Worm (Caenorhabditis elegans) whole organism, L3 larva: Measurements from ENCODE around the gene T25B6.3.

Experiments
- R02D3.7 ChIP-seq: fragments of 150-350 bp; optimal IDR thresholded peaks from 2 replicates; lab custom pipeline; 2014; ENCODE audit warnings: missing biosample characterization, missing genetic modification characterization
- ZK546.5 ChIP-seq: sonication (generic microtip); optimal IDR thresholded peaks from 2 replicates; lab custom pipeline; 2017; ENCODE audit warnings: missing biosample characterization, missing genetic modification characterization
- aly-2 ChIP-seq: fragments of 150-350 bp; optimal IDR thresholded peaks from 2 replicates; lab custom pipeline; 2014; ENCODE audit warnings: missing biosample characterization, missing genetic modification characterization
- ama-1 ChIP-seq: fragments of 150-350 bp; optimal IDR thresholded peaks from 2 replicates; lab custom pipeline; 2018
- ceh-16 ChIP-seq: sonication (generic microtip); optimal IDR thresholded peaks from 2 replicates; lab custom pipeline; 2017; ENCODE audit warnings: missing biosample characterization, missing genetic modification characterization
- ceh-28 ChIP-seq: fragments of 150-350 bp; optimal IDR thresholded peaks from 2 replicates; lab custom pipeline; 2014; ENCODE audit warnings: missing biosample characterization, missing genetic modification reagents, missing genetic modification characterization
- ceh-82 ChIP-seq: fragments of 150-350 bp; optimal IDR thresholded peaks from 2 replicates; lab custom pipeline; 2014; ENCODE audit warnings: missing biosample characterization, missing genetic modification characterization
- ceh-9 ChIP-seq: sonication (generic microtip); optimal IDR thresholded peaks from 2 replicates; lab custom pipeline; 2018; ENCODE audit warnings: missing biosample characterization, missing genetic modification characterization
- daf-12 ChIP-seq: fragments of 150-350 bp; optimal IDR thresholded peaks from 2 replicates; lab custom pipeline; 2014; ENCODE audit warnings: missing biosample characterization, missing genetic modification reagents, missing genetic modification characterization
- egl-5 ChIP-seq: fragments of 150-350 bp; optimal IDR thresholded peaks from 2 replicates; lab custom pipeline; 2017; ENCODE audit warnings: missing biosample characterization, missing genetic modification reagents, missing genetic modification characterization, inconsistent platforms
- elt-1 ChIP-seq: fragments of 150-350 bp; optimal IDR thresholded peaks from 2 replicates; lab custom pipeline; 2014; ENCODE audit warnings: missing biosample characterization, missing genetic modification characterization
- elt-2 ChIP-seq: sonication (generic microtip); optimal IDR thresholded peaks from 2 replicates; lab custom pipeline; 2016; ENCODE audit warnings: missing genetic modification reagents, mild to moderate bottlenecking, missing genetic modification characterization, missing compliant biosample characterization
- elt-3 ChIP-seq, 3 experiments: fragments of 150-350 bp in 1 of 3; sonication (generic microtip) in 2 of 3; optimal IDR thresholded peaks; 2 replicates in 2 of 3; 4 replicates in 1 of 3; lab custom pipeline; 2014 to 2017; ENCODE audit warnings: missing biosample characterization in 3 of 3, missing genetic modification characterization in 3 of 3
- fkh-10 ChIP-seq: sonication (generic microtip); optimal IDR thresholded peaks from 2 replicates; lab custom pipeline; 2017; ENCODE audit warnings: missing biosample characterization, missing genetic modification reagents, missing genetic modification characterization
- fkh-2 ChIP-seq: fragments of 150-350 bp; optimal IDR thresholded peaks from 2 replicates; lab custom pipeline; 2014; ENCODE audit warnings: missing biosample characterization, missing genetic modification reagents, missing genetic modification characterization
- fos-1 ChIP-seq: fragments of 150-350 bp; optimal IDR thresholded peaks from 2 replicates; lab custom pipeline; 2014; ENCODE audit warnings: missing biosample characterization, missing genetic modification characterization
- hmg-11 ChIP-seq: sonication (generic microtip); optimal IDR thresholded peaks from 2 replicates; lab custom pipeline; 2016; ENCODE audit warnings: missing genetic modification characterization, missing compliant biosample characterization
- jun-1 ChIP-seq: fragments of 150-350 bp; optimal IDR thresholded peaks from 2 replicates; lab custom pipeline; 2014; ENCODE audit warnings: missing biosample characterization, missing genetic modification reagents, missing genetic modification characterization
- lin-15B ChIP-seq: fragments of 150-350 bp; optimal IDR thresholded peaks from 2 replicates; lab custom pipeline; 2014; ENCODE audit warnings: missing biosample characterization, missing genetic modification characterization
- lin-39 ChIP-seq: fragments of 150-350 bp; optimal IDR thresholded peaks from 2 replicates; lab custom pipeline; 2018; ENCODE audit warnings: missing biosample characterization, missing genetic modification reagents, missing genetic modification characterization
- mdl-1 ChIP-seq: fragments of 150-350 bp; optimal IDR thresholded peaks from 2 replicates; lab custom pipeline; 2014; ENCODE audit warnings: missing biosample characterization, missing genetic modification characterization
- mml-1 ChIP-seq: fragments of 150-350 bp; sonication (generic microtip); optimal IDR thresholded peaks from 3 replicates; lab custom pipeline; 2014; ENCODE audit warnings: missing biosample characterization, missing genetic modification characterization
- nfya-1 ChIP-seq: sonication (generic microtip); optimal IDR thresholded peaks from 2 replicates; lab custom pipeline; 2017; ENCODE audit warnings: missing genetic modification characterization, mild to moderate bottlenecking, missing compliant biosample characterization, antibody characterized with exemption, moderate library complexity; ENCODE audit not compliant: insufficient read depth
- nhr-11 ChIP-seq: fragments of 150-350 bp; optimal IDR thresholded peaks from 2 replicates; lab custom pipeline; 2014; ENCODE audit warnings: missing biosample characterization, missing genetic modification characterization
- nhr-12 ChIP-seq: fragments of 150-350 bp; optimal IDR thresholded peaks from 2 replicates; lab custom pipeline; 2014; ENCODE audit warnings: missing biosample characterization, missing genetic modification characterization
- nhr-23 ChIP-seq: fragments of 150-350 bp; optimal IDR thresholded peaks from 2 replicates; lab custom pipeline; 2014; ENCODE audit warnings: missing biosample characterization, missing genetic modification reagents, missing genetic modification characterization
- nhr-237 ChIP-seq: fragments of 150-350 bp; optimal IDR thresholded peaks from 2 replicates; lab custom pipeline; 2014; ENCODE audit warnings: missing biosample characterization, missing genetic modification characterization
- nhr-25 ChIP-seq: sonication (generic microtip); optimal IDR thresholded peaks from 2 replicates; lab custom pipeline; 2017; ENCODE audit warnings: missing biosample characterization, missing genetic modification characterization
- nhr-28 ChIP-seq: fragments of 150-350 bp; optimal IDR thresholded peaks from 2 replicates; lab custom pipeline; 2014; ENCODE audit warnings: missing biosample characterization, missing genetic modification characterization
- nhr-43 ChIP-seq: sonication (generic microtip); optimal IDR thresholded peaks from 2 replicates; lab custom pipeline; 2016; ENCODE audit warnings: mild to moderate bottlenecking, missing genetic modification characterization, missing compliant biosample characterization; ENCODE audit not compliant: poor library complexity, severe bottlenecking
- nhr-76 ChIP-seq: fragments of 150-350 bp; sonication (generic microtip); optimal IDR thresholded peaks from 5 replicates; lab custom pipeline; 2014; ENCODE audit warnings: missing biosample characterization, missing genetic modification characterization
- nhr-77 ChIP-seq: fragments of 150-350 bp; optimal IDR thresholded peaks from 2 replicates; lab custom pipeline; 2014; ENCODE audit warnings: missing biosample characterization, missing genetic modification characterization
- pha-4 ChIP-seq: fragments of 150-350 bp; optimal IDR thresholded peaks from 2 replicates; lab custom pipeline; 2014; ENCODE audit warnings: missing biosample characterization, missing genetic modification reagents, missing genetic modification characterization
- sea-2 ChIP-seq: fragments of 150-350 bp; sonication (generic microtip); optimal IDR thresholded peaks from 4 replicates; lab custom pipeline; 2014; ENCODE audit warnings: missing biosample characterization, missing genetic modification reagents, missing genetic modification characterization
- skn-1 ChIP-seq: fragments of 150-350 bp; optimal IDR thresholded peaks from 2 replicates; lab custom pipeline; 2014; ENCODE audit warnings: missing biosample characterization, missing genetic modification characterization
- tbx-2 ChIP-seq: sonication (generic microtip); optimal IDR thresholded peaks from 2 replicates; lab custom pipeline; 2016; ENCODE audit warnings: mild to moderate bottlenecking, missing genetic modification characterization, missing compliant biosample characterization
- unc-62 ChIP-seq: fragments of 150-350 bp; sonication (generic microtip); optimal IDR thresholded peaks from 4 replicates; lab custom pipeline; 2014; ENCODE audit warnings: missing biosample characterization, missing genetic modification reagents, missing genetic modification characterization
- zag-1 ChIP-seq: fragments of 150-350 bp; optimal IDR thresholded peaks from 2 replicates; lab custom pipeline; 2014; ENCODE audit warnings: missing biosample characterization, missing genetic modification characterization
- ztf-11 ChIP-seq: fragments of 150-350 bp; optimal IDR thresholded peaks from 2 replicates; lab custom pipeline; 2014; ENCODE audit warnings: missing biosample characterization, missing genetic modification characterization
- ztf-4 ChIP-seq: fragments of 150-350 bp; optimal IDR thresholded peaks from 2 replicates; lab custom pipeline; 2014; ENCODE audit warnings: missing biosample characterization, missing genetic modification characterization

The T25B6.3 gene

DNA sequence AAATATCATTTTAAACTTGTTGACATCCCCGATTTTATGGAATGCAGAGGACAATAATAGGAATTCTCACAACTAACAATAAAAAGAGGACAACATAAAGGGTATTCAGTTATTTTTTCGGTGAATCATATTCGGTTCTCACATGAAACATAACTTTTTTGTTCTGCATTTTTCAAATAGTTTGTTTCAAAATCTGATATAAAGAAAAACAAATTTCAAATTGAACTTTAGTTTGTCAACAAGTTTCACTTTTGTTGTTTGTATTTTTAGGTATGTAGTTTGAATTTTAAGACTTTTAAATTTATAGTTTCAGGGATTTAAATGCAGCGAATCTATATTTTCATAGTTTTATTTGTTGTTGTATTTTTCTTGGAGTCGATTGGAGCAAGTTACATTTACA is 35.1 kb downstream of the T25B6.3 start, which contains the start of gene F47E1.4:
TSS of gene F47E1.4 (plus strand) at position 301 of the 400 bp plus-strand sequence.
- TF ChIP-seq elt-3 (tag; optimal IDR thresholded peaks at IDR 0.05; lab: Kevin White, UChicago) (no peak), nhr-237 (tag; lab: Kevin White, UChicago) (no peak), hmg-11 (tag; lab: Kevin White, UChicago) (no peak), ceh-16 (tag; lab: Kevin White, UChicago) (no peak), nhr-76 (no peak), nfya-1 (tag; lab: Kevin White, UChicago) (no peak), ceh-82 (tag; lab: Kevin White, UChicago) (no peak), elt-2 (tag; lab: Kevin White, UChicago) (no peak), pha-4 (no peak)
- TF ChIP-seq, all 47 proteins: peak for 0

DNA sequence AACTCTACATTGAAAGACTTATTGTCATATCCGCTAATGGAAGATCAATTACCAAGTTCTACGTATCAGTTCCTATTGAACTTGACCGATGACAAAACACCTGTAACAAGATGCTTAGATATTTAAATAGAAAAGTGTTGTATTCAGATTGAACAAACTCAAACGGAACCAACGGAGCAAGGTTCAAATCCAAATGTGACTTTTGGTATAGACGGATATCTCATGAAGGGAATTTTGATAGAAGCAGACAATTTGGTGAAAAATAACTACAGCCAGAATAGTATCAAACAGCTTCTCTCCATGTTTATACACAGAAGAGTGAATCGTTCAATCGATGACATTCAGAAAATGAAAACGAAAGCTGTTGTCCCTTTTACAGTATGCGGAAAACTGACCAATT is 36.0 kb downstream of the T25B6.3 start:
- TF ChIP-seq nhr-11 (tag; lab: Kevin White, UChicago) (no peak), nhr-76 (no peak), zag-1 (tag; lab: Kevin White, UChicago) (no peak), pha-4 (no peak), fos-1 (tag; lab: Kevin White, UChicago) (no peak), ztf-4 (tag; lab: Kevin White, UChicago) (no peak), ama-1 (no peak), aly-2 (tag; lab: Kevin White, UChicago) (no peak), nhr-25 (tag; lab: Kevin White, UChicago) (no peak), sea-2 (GFP tag; lab: Kevin White, UChicago) (no peak), lin-39 (tag; lab: Kevin White, UChicago) (no peak), nhr-28 (tag; lab: Kevin White, UChicago) (no peak)

- no peak for TF ChIP-seq ztf-4 (tag; lab: Kevin White, UChicago)
- TF ChIP-seq lin-39 (tag; lab: Kevin White, UChicago) = peak; percentile 53
These were observed 39.9 kb downstream of the T25B6.3 start for ce11 chrX:9067230-9067822.

DNA sequence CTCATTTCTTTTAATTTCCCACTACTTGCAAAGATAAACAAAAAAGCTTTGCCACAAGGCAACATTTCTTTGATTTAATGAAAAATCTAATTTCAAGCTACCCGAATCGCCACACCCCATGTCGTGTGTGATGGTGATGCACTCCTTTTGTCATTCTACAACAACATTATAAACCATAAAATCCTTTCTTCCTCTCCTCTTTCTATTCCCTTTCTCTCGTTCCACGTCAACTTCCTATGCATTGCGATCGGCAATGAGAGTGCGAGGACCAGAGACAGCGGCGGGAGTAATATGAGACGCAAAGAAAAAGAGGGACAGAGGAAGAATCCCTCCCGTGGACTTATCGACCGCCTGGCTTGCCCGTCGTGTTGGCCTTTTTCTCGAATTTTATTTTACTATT is 40.7 kb downstream of the T25B6.3 start:
- TF ChIP-seq nhr-77 = no peak
- no peak for TF ChIP-seq ZK546.5 (tag; lab: Kevin White, UChicago)
- TF ChIP-seq ama-1 = no peak
- TF ChIP-seq lin-39 (tag; lab: Kevin White, UChicago) = peak; percentile 21
- no peak for TF ChIP-seq R02D3.7 (tag; lab: Kevin White, UChicago)
- TF ChIP-seq ztf-11 (tag; lab: Kevin White, UChicago) = no peak
- TF ChIP-seq elt-3 (tag; optimal IDR thresholded peaks at IDR 0.05; lab: Kevin White, UChicago) = no peak
- peak; percentile 77 for TF ChIP-seq nhr-23
- TF ChIP-seq ceh-28 (tag; lab: Kevin White, UChicago) = peak; percentile 30
- TF ChIP-seq nfya-1 (tag; lab: Kevin White, UChicago) = peak; percentile 62
- no peak for TF ChIP-seq mml-1 (tag; lab: Kevin White, UChicago)
- no peak for TF ChIP-seq daf-12 (tag; lab: Kevin White, UChicago)
- no peak for TF ChIP-seq ztf-4 (tag; lab: Kevin White, UChicago)
- TF ChIP-seq skn-1 (tag; lab: Kevin White, UChicago) = no peak
- peak; percentile 92 for TF ChIP-seq egl-5 (tag; lab: Kevin White, UChicago)
- TF ChIP-seq unc-62 (GFP tag; lab: Kevin White, UChicago) = no peak
- no peak for TF ChIP-seq nhr-76
- TF ChIP-seq nhr-12 (tag; lab: Kevin White, UChicago) = no peak
- no peak for TF ChIP-seq nhr-28 (tag; lab: Kevin White, UChicago)
- no peak for TF ChIP-seq fkh-2 (tag; lab: Kevin White, UChicago)
- TF ChIP-seq pha-4 = peak; percentile 34
- TF ChIP-seq nhr-25 (tag; lab: Kevin White, UChicago) = peak; percentile 1
- no peak for TF ChIP-seq nhr-11 (tag; lab: Kevin White, UChicago)
- TF ChIP-seq ceh-9 (tag; lab: Kevin White, UChicago) = no peak
- TF ChIP-seq hmg-11 (tag; lab: Kevin White, UChicago) = peak; percentile 71
- TF ChIP-seq elt-1 (tag; lab: Kevin White, UChicago) = no peak
- TF ChIP-seq lin-15B (tag; lab: Kevin White, UChicago) = no peak
- no peak for TF ChIP-seq mdl-1
- TF ChIP-seq jun-1 (tag; lab: Kevin White, UChicago) = no peak
- no peak for TF ChIP-seq tbx-2 (tag; lab: Kevin White, UChicago)
- peak; percentile 21 for TF ChIP-seq elt-2 (tag; lab: Kevin White, UChicago)
- peak; percentile 61 for TF ChIP-seq fkh-10 (GFP tag; lab: Kevin White, UChicago)
- TF ChIP-seq nhr-43 (tag; lab: Kevin White, UChicago) = no peak
